Worm (Caenorhabditis elegans) whole organism, midembryonic: ENCODE measurements around the gene sym-4.

Experiments used
- T22C8.4 ChIP-seq: fragments of 200-800 bp; sonication (Bioruptor generic); IDR thresholded peaks from 2 replicates; pipeline ENCODE4 v1.3.6; 2022; ENCODE audit warnings: missing genetic modification characterization, missing compliant biosample characterization
- cog-1 ChIP-seq: sonication (generic microtip); optimal IDR thresholded peaks from 2 replicates; lab custom pipeline; 2016; ENCODE audit warnings: missing genetic modification characterization, missing compliant biosample characterization
- flt-1 ChIP-seq: fragments of 200-800 bp; sonication (Bioruptor generic); IDR thresholded peaks from 2 replicates; pipeline ENCODE4 v1.3.6; 2022; ENCODE audit warnings: missing genetic modification characterization, missing compliant biosample characterization
- klf-2 ChIP-seq: fragments of 200-800 bp; sonication (Bioruptor generic); conservative IDR thresholded peaks from 2 replicates; pipeline ENCODE4 v1.3.6; 2022; ENCODE audit warnings: missing genetic modification reagents, missing genetic modification characterization, missing compliant biosample characterization
- med-1 ChIP-seq: sonication (generic microtip); optimal IDR thresholded peaks from 2 replicates; lab custom pipeline; 2017; ENCODE audit warnings: missing genetic modification characterization, mild to moderate bottlenecking, missing compliant biosample characterization, antibody characterized with exemption, missing genetic modification reagents; ENCODE audit not compliant: insufficient read depth
- ref-1 ChIP-seq: fragments of 200-800 bp; sonication (Bioruptor generic); conservative IDR thresholded peaks from 2 replicates; pipeline ENCODE4 v1.3.6; 2022; ENCODE audit warnings: missing genetic modification reagents, missing genetic modification characterization, missing compliant biosample characterization
- tab-1 ChIP-seq: fragments of 200-800 bp; sonication (Bioruptor generic); IDR thresholded peaks from 2 replicates; pipeline ENCODE4 v1.3.6; 2022; ENCODE audit warnings: missing genetic modification characterization, missing compliant biosample characterization
- ztf-23 ChIP-seq: fragments of 200-800 bp; sonication (Bioruptor generic); IDR thresholded peaks from 2 replicates; pipeline ENCODE4 v1.3.6; 2022; ENCODE audit warnings: missing genetic modification reagents, missing genetic modification characterization, missing compliant biosample characterization
- ztf-29 ChIP-seq: fragments of 200-800 bp; sonication (Bioruptor generic); IDR thresholded peaks from 2 replicates; pipeline ENCODE4 v1.3.6; 2022; ENCODE audit warnings: missing genetic modification reagents, missing genetic modification characterization, missing compliant biosample characterization

DNA sequence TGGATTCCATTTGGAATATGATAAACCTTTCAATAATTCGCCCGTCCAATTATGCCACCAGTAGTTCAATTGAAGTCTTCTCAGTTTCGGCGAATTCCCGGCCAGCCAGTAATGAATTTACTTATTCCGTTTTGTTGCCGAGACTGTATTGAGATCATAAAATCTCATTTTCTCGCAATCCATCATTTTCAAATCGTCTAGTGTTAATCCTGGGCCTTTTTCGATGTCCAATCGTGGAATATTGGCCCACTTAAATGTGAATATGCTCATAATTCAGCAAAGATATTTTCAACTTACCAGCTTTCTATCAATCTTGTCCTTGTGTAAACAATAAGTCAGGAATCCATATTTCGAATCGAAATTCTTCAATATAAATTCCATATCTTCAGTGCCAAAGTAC lies 16.8 kb downstream of the sym-4 start:
- TF ChIP-seq ztf-29 (no peak), T22C8.4 (GFP tag; lab: Robert Waterston, UW) (no peak), ztf-23 (no peak), klf-2 (GFP tag; lab: Robert Waterston, UW) (no peak), flt-1 (GFP tag; lab: Robert Waterston, UW) (no peak), cog-1 (no peak), tab-1 (GFP tag; lab: Robert Waterston, UW) (no peak), ref-1 (GFP tag; lab: Robert Waterston, UW) (no peak), med-1 (GFP tag; lab: Kevin White, UChicago) (no peak)
